Fruit fly (Drosophila melanogaster) whole organism, embryonic: ENCODE results near the gene CG9522.

Experiments used
- Aef1 ChIP-seq: fragments of 200-800 bp; sonication (Bioruptor generic); IDR thresholded peaks from 3 replicates; pipeline ENCODE4 v1.3.6; 2022; ENCODE audit warnings: missing biosample characterization, missing genetic modification characterization
- B-H2 ChIP-seq: fragments of 200-800 bp; sonication (Bioruptor generic); optimal IDR thresholded peaks from 2 replicates; lab custom pipeline; 2018; ENCODE audit warnings: missing biosample characterization, mild to moderate bottlenecking, missing genetic modification characterization
- Bdp1 ChIP-seq: fragments of 200-800 bp; sonication (Bioruptor generic); optimal IDR thresholded peaks from 3 replicates; lab custom pipeline; 2016; ENCODE audit warnings: missing biosample characterization, missing genetic modification characterization
- Bgb ChIP-seq: fragments of 200-800 bp; sonication (Bioruptor generic); IDR thresholded peaks from 2 replicates; pipeline ENCODE4 v1.3.6; 2022; ENCODE audit warnings: missing biosample characterization, missing genetic modification characterization; ENCODE audit not compliant: partially characterized antibody
- C15 ChIP-seq: fragments of 200-800 bp; sonication (Bioruptor generic); IDR thresholded peaks from 3 replicates; pipeline ENCODE4 v1.3.6; 2022; ENCODE audit warnings: missing biosample characterization, missing genetic modification characterization
- CG10209 ChIP-seq: fragments of 200-800 bp; sonication (Bioruptor generic); optimal IDR thresholded peaks from 3 replicates; lab custom pipeline; 2017; ENCODE audit warnings: missing biosample characterization, mild to moderate bottlenecking, missing genetic modification characterization, missing genetic modification reagents
- CG10565 ChIP-seq: fragments of 200-800 bp; sonication (Bioruptor generic); optimal IDR thresholded peaks from 3 replicates; lab custom pipeline; 2016; ENCODE audit warnings: missing biosample characterization, mild to moderate bottlenecking, missing genetic modification characterization
- CG13296 ChIP-seq: fragments of 200-800 bp; sonication (Bioruptor generic); optimal IDR thresholded peaks from 3 replicates; lab custom pipeline; 2018; ENCODE audit warnings: missing biosample characterization, mild to moderate bottlenecking, missing genetic modification characterization
- CG14860 ChIP-seq: fragments of 200-800 bp; sonication (Bioruptor generic); IDR thresholded peaks from 3 replicates; pipeline ENCODE4 v1.3.6; 2022; ENCODE audit warnings: missing biosample characterization, missing genetic modification characterization; ENCODE audit not compliant: partially characterized antibody
- CG15073 ChIP-seq: fragments of 200-800 bp; sonication (Bioruptor generic); optimal IDR thresholded peaks from 2 replicates; lab custom pipeline; 2016; ENCODE audit warnings: missing biosample characterization, missing genetic modification characterization
- CG15696 ChIP-seq: fragments of 200-800 bp; sonication (Bioruptor generic); optimal IDR thresholded peaks from 2 replicates; lab custom pipeline; 2019; ENCODE audit warnings: missing biosample characterization, mild to moderate bottlenecking, missing genetic modification characterization, moderate library complexity
- CG1602 ChIP-seq: fragments of 200-800 bp; sonication (Bioruptor generic); optimal IDR thresholded peaks from 3 replicates; lab custom pipeline; 2016; ENCODE audit warnings: missing biosample characterization, missing genetic modification characterization
- CG3407 ChIP-seq: fragments of 200-800 bp; sonication (Bioruptor generic); optimal IDR thresholded peaks from 2 replicates; lab custom pipeline; 2018; ENCODE audit warnings: missing biosample characterization, mild to moderate bottlenecking, missing genetic modification characterization
- CG4282 ChIP-seq: fragments of 200-800 bp; sonication (Bioruptor generic); optimal IDR thresholded peaks from 2 replicates; lab custom pipeline; 2016; ENCODE audit warnings: missing biosample characterization, missing genetic modification characterization
- CG4360 ChIP-seq: fragments of 200-800 bp; sonication (Bioruptor generic); IDR thresholded peaks from 2 replicates; pipeline ENCODE4 v1.3.6; 2022; ENCODE audit warnings: missing biosample characterization, missing genetic modification characterization
- CG5953 ChIP-seq: fragments of 200-800 bp; sonication (Bioruptor generic); IDR thresholded peaks from 2 replicates; pipeline ENCODE4 v1.3.6; 2022; ENCODE audit warnings: missing biosample characterization, missing genetic modification characterization
- CG6689 ChIP-seq: fragments of 200-800 bp; sonication (Bioruptor generic); IDR thresholded peaks from 2 replicates; pipeline ENCODE4 v1.3.6; 2022; ENCODE audit warnings: missing biosample characterization, missing genetic modification characterization
- CG6765 ChIP-seq: fragments of 200-800 bp; sonication (Bioruptor generic); optimal IDR thresholded peaks from 3 replicates; lab custom pipeline; 2017; ENCODE audit warnings: missing biosample characterization, mild to moderate bottlenecking, missing genetic modification characterization
- CG9797 ChIP-seq: fragments of 200-800 bp; sonication (Bioruptor generic); optimal IDR thresholded peaks from 3 replicates; lab custom pipeline; 2018; ENCODE audit warnings: missing biosample characterization, mild to moderate bottlenecking, missing genetic modification characterization
- CHES-1-like ChIP-seq: fragments of 200-800 bp; sonication (Bioruptor generic); optimal IDR thresholded peaks from 2 replicates; lab custom pipeline; 2016; ENCODE audit warnings: missing biosample characterization, missing genetic modification characterization
- CTCF ChIP-seq: fragments of 200-800 bp; sonication (Bioruptor generic); optimal IDR thresholded peaks from 2 replicates; lab custom pipeline; 2017; ENCODE audit warnings: missing biosample characterization, mild to moderate bottlenecking, missing genetic modification characterization, moderate library complexity
- Dp ChIP-seq: fragments of 200-800 bp; sonication (Bioruptor generic); optimal IDR thresholded peaks from 2 replicates; lab custom pipeline; 2018; ENCODE audit warnings: missing biosample characterization, mild to moderate bottlenecking, missing genetic modification characterization, moderate library complexity
- Dref ChIP-seq: fragments of 200-800 bp; sonication (Bioruptor generic); IDR thresholded peaks from 2 replicates; pipeline ENCODE4 v1.3.6; 2022; ENCODE audit warnings: missing biosample characterization, missing genetic modification characterization
- Ets65A ChIP-seq: fragments of 200-800 bp; sonication (Bioruptor generic); peaks from one replicate; lab custom pipeline; 2016; ENCODE audit warnings: missing biosample characterization, missing genetic modification characterization
- Fer1 ChIP-seq: fragments of 200-800 bp; sonication (Bioruptor generic); optimal IDR thresholded peaks from 2 replicates; lab custom pipeline; 2017; ENCODE audit warnings: missing biosample characterization, mild to moderate bottlenecking, missing genetic modification characterization
- HHEX ChIP-seq: fragments of 200-800 bp; sonication (Bioruptor generic); optimal IDR thresholded peaks from 3 replicates; lab custom pipeline; 2017; ENCODE audit warnings: missing biosample characterization, mild to moderate bottlenecking, missing genetic modification characterization, missing genetic modification reagents
- Hand ChIP-seq: fragments of 200-800 bp; sonication (Bioruptor generic); optimal IDR thresholded peaks from 2 replicates; lab custom pipeline; 2017; ENCODE audit warnings: mild to moderate bottlenecking, missing biosample characterization, missing genetic modification reagents, missing genetic modification characterization
- Med ChIP-seq: fragments of 200-800 bp; sonication (Bioruptor generic); peaks from one replicate; lab custom pipeline; 2016; ENCODE audit warnings: missing biosample characterization, missing genetic modification characterization, mild to moderate bottlenecking, inconsistent platforms, moderate library complexity
- NC2α ChIP-seq: fragments of 200-800 bp; sonication (Bioruptor generic); optimal IDR thresholded peaks from 2 replicates; lab custom pipeline; 2016; ENCODE audit warnings: missing biosample characterization, missing genetic modification characterization
- Optix ChIP-seq: fragments of 200-800 bp; sonication (Bioruptor generic); IDR thresholded peaks from 3 replicates; pipeline ENCODE4 v1.3.6; 2022; ENCODE audit warnings: missing biosample characterization, missing genetic modification characterization
- Rfx ChIP-seq: fragments of 200-800 bp; sonication (Bioruptor generic); IDR thresholded peaks from 2 replicates; pipeline ENCODE4 v1.3.6; 2022; ENCODE audit warnings: missing biosample characterization, missing genetic modification characterization
- Side ChIP-seq: fragments of 200-800 bp; sonication (Bioruptor generic); optimal IDR thresholded peaks from 2 replicates; lab custom pipeline; 2016; ENCODE audit warnings: missing biosample characterization, missing genetic modification characterization
- Spps ChIP-seq: fragments of 200-800 bp; sonication (Bioruptor generic); optimal IDR thresholded peaks from 2 replicates; lab custom pipeline; 2018; ENCODE audit warnings: missing biosample characterization, mild to moderate bottlenecking, missing genetic modification characterization
- Tbp ChIP-seq: fragments of >200 bp; optimal IDR thresholded peaks from 2 replicates; lab custom pipeline; 2018; ENCODE audit warnings: missing biosample characterization, missing genetic modification characterization
- ab ChIP-seq: fragments of 200-800 bp; sonication (Bioruptor generic); optimal IDR thresholded peaks from 2 replicates; lab custom pipeline; 2016; ENCODE audit warnings: missing biosample characterization, missing genetic modification characterization
- ac ChIP-seq: fragments of 200-800 bp; sonication (Bioruptor generic); optimal IDR thresholded peaks from 3 replicates; lab custom pipeline; 2017; ENCODE audit warnings: missing biosample characterization, mild to moderate bottlenecking, missing genetic modification characterization
- ase ChIP-seq: fragments of 200-800 bp; sonication (Bioruptor generic); IDR thresholded peaks from 3 replicates; pipeline ENCODE4 v1.3.6; 2022; ENCODE audit warnings: missing biosample characterization, missing genetic modification characterization
- ash1 ChIP-seq: fragments of 200-800 bp; sonication (Bioruptor generic); optimal IDR thresholded peaks from 2 replicates; lab custom pipeline; 2018; ENCODE audit warnings: missing biosample characterization, mild to moderate bottlenecking, missing genetic modification characterization
- br ChIP-seq: fragments of >200 bp; optimal IDR thresholded peaks from 2 replicates; lab custom pipeline; 2017
- btn ChIP-seq: fragments of 200-800 bp; sonication (Bioruptor generic); optimal IDR thresholded peaks from 2 replicates; lab custom pipeline; 2016; ENCODE audit warnings: missing biosample characterization, missing genetic modification characterization
- crc ChIP-seq: fragments of 200-800 bp; sonication (Bioruptor generic); optimal IDR thresholded peaks from 2 replicates; lab custom pipeline; 2016; ENCODE audit warnings: missing biosample characterization, missing genetic modification characterization
- her ChIP-seq: fragments of 200-800 bp; sonication (Bioruptor generic); optimal IDR thresholded peaks from 2 replicates; lab custom pipeline; 2016; ENCODE audit warnings: missing biosample characterization, missing genetic modification characterization
- kay ChIP-seq: fragments of 200-800 bp; sonication (Bioruptor generic); optimal IDR thresholded peaks from 2 replicates; lab custom pipeline; 2016; ENCODE audit warnings: missing biosample characterization, missing genetic modification characterization
- ken ChIP-seq: fragments of 200-800 bp; sonication (Bioruptor generic); IDR thresholded peaks from 3 replicates; pipeline ENCODE4 v1.3.6; 2022; ENCODE audit warnings: missing biosample characterization, missing genetic modification characterization
- klu ChIP-seq: fragments of 200-800 bp; sonication (Bioruptor generic); IDR thresholded peaks from 2 replicates; pipeline ENCODE4 v1.3.6; 2022; ENCODE audit warnings: missing biosample characterization, missing genetic modification characterization
- mirr ChIP-seq: fragments of 200-800 bp; sonication (Bioruptor generic); optimal IDR thresholded peaks from 3 replicates; lab custom pipeline; 2018; ENCODE audit warnings: missing biosample characterization, mild to moderate bottlenecking, missing genetic modification characterization
- nmo ChIP-seq: fragments of 200-800 bp; sonication (Bioruptor generic); optimal IDR thresholded peaks from 2 replicates; lab custom pipeline; 2018; ENCODE audit warnings: missing biosample characterization, mild to moderate bottlenecking, missing genetic modification characterization, moderate library complexity
- nom ChIP-seq: fragments of 200-800 bp; sonication (Bioruptor generic); optimal IDR thresholded peaks from 2 replicates; lab custom pipeline; 2017; ENCODE audit warnings: missing biosample characterization, missing genetic modification characterization, mild to moderate bottlenecking, moderate library complexity, missing genetic modification reagents
- repo ChIP-seq: fragments of 200-800 bp; sonication (Bioruptor generic); optimal IDR thresholded peaks from 2 replicates; lab custom pipeline; 2016; ENCODE audit warnings: missing biosample characterization, missing genetic modification characterization
- rib ChIP-seq: fragments of 200-800 bp; sonication (Bioruptor generic); IDR thresholded peaks from 2 replicates; pipeline ENCODE4 v1.3.6; 2022; ENCODE audit warnings: missing biosample characterization, missing genetic modification characterization
- zen ChIP-seq: fragments of 200-800 bp; sonication (Bioruptor generic); optimal IDR thresholded peaks from 3 replicates; lab custom pipeline; 2018; ENCODE audit warnings: missing biosample characterization, mild to moderate bottlenecking, missing genetic modification characterization, moderate library complexity
- zen2 ChIP-seq: fragments of 200-800 bp; sonication (Bioruptor generic); IDR thresholded peaks from 3 replicates; pipeline ENCODE4 v1.3.6; 2022; ENCODE audit warnings: missing biosample characterization, missing genetic modification characterization; ENCODE audit not compliant: partially characterized antibody

Gene CG9522

DNA sequence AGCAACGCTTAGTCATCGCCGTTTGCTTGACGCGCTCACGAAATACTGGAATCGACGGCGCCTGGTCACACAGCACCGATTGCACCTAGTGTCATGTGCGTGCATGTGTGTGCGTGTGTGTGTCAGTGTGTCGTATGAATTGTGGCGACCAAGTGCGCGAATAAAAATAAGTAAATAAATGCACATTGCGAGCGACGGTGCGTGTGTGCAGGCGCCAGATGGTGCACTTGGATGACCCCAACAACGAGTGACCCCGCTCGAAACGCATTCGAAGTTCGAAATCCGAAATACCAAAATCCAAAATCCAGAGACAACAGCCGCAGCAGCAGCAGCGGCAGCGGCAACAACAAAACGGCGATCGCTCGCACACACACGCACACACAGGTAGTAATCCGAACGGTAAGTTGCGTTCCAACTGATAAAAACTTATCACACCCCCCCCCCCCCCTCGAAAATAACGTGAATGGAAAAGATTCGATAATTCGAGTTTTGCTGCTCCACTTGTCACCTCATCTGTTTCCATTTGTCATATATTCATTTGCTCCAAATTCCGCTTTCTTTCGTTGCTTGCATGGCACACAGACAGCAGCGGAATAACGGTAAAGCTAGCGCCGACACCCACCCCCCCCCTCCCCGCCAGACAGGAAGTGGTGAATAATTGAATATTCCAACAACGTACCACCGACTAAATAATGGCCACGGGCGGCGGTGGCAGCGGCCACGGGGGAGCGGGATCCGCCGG, 15.9 kb downstream of the CG9522 start, which contains the start of gene CG14411 (continued):
- no peak for TF ChIP-seq kay (GFP tag; lab: Kevin White, UChicago)
- no peak for TF ChIP-seq ash1 (GFP tag; lab: Kevin White, UChicago)
- TF ChIP-seq nmo (GFP tag; lab: Kevin White, UChicago), result no peak
- TF ChIP-seq repo (GFP tag; lab: Kevin White, UChicago), result no peak
- no peak for TF ChIP-seq Hand (GFP tag; lab: Kevin White, UChicago)
- peak; percentile 18 for TF ChIP-seq nom (GFP tag; lab: Kevin White, UChicago)
- TF ChIP-seq Aef1 (GFP tag; lab: Robert Waterston, UW), result no peak
- TF ChIP-seq CG9797 (GFP tag; lab: Kevin White, UChicago), result peak; percentile 91
- no peak for TF ChIP-seq CHES-1-like (GFP tag; lab: Kevin White, UChicago)
- TF ChIP-seq CG10209, result no peak
- no peak for TF ChIP-seq HHEX
- TF ChIP-seq zen, result peak; percentile 16
- TF ChIP-seq Bdp1 (GFP tag; lab: Kevin White, UChicago), result no peak
- TF ChIP-seq CG3407 (GFP tag; lab: Kevin White, UChicago), result no peak
- no peak for TF ChIP-seq CG6689 (GFP tag; lab: Robert Waterston, UW)
- TF ChIP-seq Side (GFP tag; lab: Kevin White, UChicago), result no peak
- no peak for TF ChIP-seq ase (GFP tag; lab: Robert Waterston, UW)
- TF ChIP-seq Med (GFP tag; lab: Kevin White, UChicago), result peak; percentile 80
- TF ChIP-seq CG5953 (GFP tag; lab: Robert Waterston, UW), result no peak
- no peak for TF ChIP-seq C15 (GFP tag; lab: Robert Waterston, UW)
- no peak for TF ChIP-seq CG14860 (GFP tag; lab: Robert Waterston, UW)
- TF ChIP-seq crc (GFP tag; lab: Kevin White, UChicago), result no peak
- no peak for TF ChIP-seq CG15696
- TF ChIP-seq CG6765 (GFP tag; lab: Kevin White, UChicago), result no peak
- TF ChIP-seq NC2α (GFP tag; lab: Kevin White, UChicago), result no peak
- no peak for TF ChIP-seq CG15073
- TF ChIP-seq zen2 (GFP tag; lab: Robert Waterston, UW), result no peak
- TF ChIP-seq Dp (GFP tag; lab: Kevin White, UChicago), result no peak
- TF ChIP-seq br (lab: Kevin White, UChicago), result no peak
- no peak for TF ChIP-seq btn (GFP tag; lab: Kevin White, UChicago)
- no peak for TF ChIP-seq Fer1 (GFP tag; lab: Kevin White, UChicago)
- TF ChIP-seq CG13296 (GFP tag; lab: Kevin White, UChicago), result no peak
- TF ChIP-seq Spps, result no peak
- no peak for TF ChIP-seq B-H2 (GFP tag; lab: Kevin White, UChicago)
- no peak for TF ChIP-seq ab (GFP tag; lab: Kevin White, UChicago)
- no peak for TF ChIP-seq CG4282 (GFP tag; lab: Kevin White, UChicago)
- TF ChIP-seq CG10565, result no peak
- no peak for TF ChIP-seq Ets65A (GFP tag; lab: Kevin White, UChicago)
- TF ChIP-seq CG1602 (GFP tag; lab: Kevin White, UChicago), result no peak
- TF ChIP-seq her (GFP tag; lab: Kevin White, UChicago), result no peak
- TF ChIP-seq ac (GFP tag; lab: Kevin White, UChicago), result no peak
- peak; percentile 52 for TF ChIP-seq Dref (GFP tag; lab: Robert Waterston, UW)
- no peak for TF ChIP-seq Rfx (GFP tag; lab: Robert Waterston, UW)
- no peak for TF ChIP-seq Tbp (GFP tag; lab: Kevin White, UChicago)
- TF ChIP-seq klu (GFP tag; lab: Robert Waterston, UW), result no peak
- TF ChIP-seq Bgb (GFP tag; lab: Robert Waterston, UW), result peak; percentile 29; the same call in 1 of the 2 replicates
- no peak for TF ChIP-seq rib (GFP tag; lab: Robert Waterston, UW)
- TF ChIP-seq mirr (GFP tag; lab: Kevin White, UChicago), result no peak
- TF ChIP-seq ken (GFP tag; lab: Robert Waterston, UW), result no peak
- no peak for TF ChIP-seq CTCF (GFP tag; lab: Kevin White, UChicago)
- no peak for TF ChIP-seq Optix (GFP tag; lab: Robert Waterston, UW)
- TF ChIP-seq CG4360 (GFP tag; lab: Robert Waterston, UW), result peak; percentile 58
